Fruit fly (Drosophila melanogaster) whole organism, wandering third instar larva: ENCODE results near the gene CG42729.

ENCODE experiments used
- Abd-B ChIP-seq: fragments of >200 bp; optimal IDR thresholded peaks from 2 replicates; lab custom pipeline; 2017; ENCODE audit warnings: missing biosample characterization, missing genetic modification characterization
- CG32264 ChIP-seq: fragments of 200-800 bp; sonication (Bioruptor generic); optimal IDR thresholded peaks from 2 replicates; lab custom pipeline; 2016; ENCODE audit warnings: missing biosample characterization, missing genetic modification characterization
- CG9705 ChIP-seq: fragments of 200-800 bp; sonication (Bioruptor generic); optimal IDR thresholded peaks from 2 replicates; lab custom pipeline; 2018; ENCODE audit warnings: missing biosample characterization, mild to moderate bottlenecking, missing genetic modification characterization
- CrebA ChIP-seq: fragments of 200-800 bp; sonication (Bioruptor generic); optimal IDR thresholded peaks from 2 replicates; lab custom pipeline; 2016; ENCODE audit warnings: missing biosample characterization, mild to moderate bottlenecking, missing genetic modification characterization, borderline replicate concordance
- Dfd ChIP-seq: fragments of >200 bp; optimal IDR thresholded peaks from 2 replicates; lab custom pipeline; 2017; ENCODE audit warnings: missing biosample characterization, missing genetic modification characterization
- Dif ChIP-seq: fragments of 200-275, 200-300 bp; sonication (Bioruptor generic); optimal IDR thresholded peaks from 2 replicates; lab custom pipeline; 2018; ENCODE audit warnings: missing biosample characterization, missing genetic modification characterization; ENCODE audit not compliant: partially characterized antibody
- HLH106 ChIP-seq: fragments of 200-800 bp; optimal IDR thresholded peaks from 3 replicates; lab custom pipeline; 2019; ENCODE audit warnings: missing biosample characterization, mild to moderate bottlenecking, missing genetic modification characterization, moderate library complexity
- Hnf4 ChIP-seq: fragments of 200-800 bp; sonication (Bioruptor generic); optimal IDR thresholded peaks from 2 replicates; lab custom pipeline; 2016; ENCODE audit warnings: missing biosample characterization, mild to moderate bottlenecking, missing genetic modification characterization
- Hr78 ChIP-seq: fragments of >200 bp; optimal IDR thresholded peaks from 2 replicates; lab custom pipeline; 2017; ENCODE audit warnings: missing biosample characterization, missing genetic modification characterization
- Hr83 ChIP-seq: fragments of 200-300 bp; sonication (Bioruptor generic); optimal IDR thresholded peaks from 2 replicates; lab custom pipeline; 2016; ENCODE audit warnings: missing biosample characterization, mild to moderate bottlenecking, missing genetic modification characterization, moderate library complexity; ENCODE audit not compliant: poor library complexity, severe bottlenecking
- Mio ChIP-seq: sonication (Bioruptor generic); optimal IDR thresholded peaks from 2 replicates; lab custom pipeline; 2016; ENCODE audit warnings: missing biosample characterization, missing genetic modification characterization
- Myc ChIP-seq: fragments of >200 bp; optimal IDR thresholded peaks from 2 replicates; lab custom pipeline; 2017
- N ChIP-seq: fragments of >200 bp; optimal IDR thresholded peaks from 2 replicates; lab custom pipeline; 2018; ENCODE audit warnings: missing biosample characterization, missing external identifiers, missing genetic modification characterization
- OdsH ChIP-seq: fragments of 200-800 bp; sonication (Bioruptor generic); optimal IDR thresholded peaks from 2 replicates; lab custom pipeline; 2016; ENCODE audit warnings: missing biosample characterization, mild to moderate bottlenecking, missing genetic modification characterization
- Rel ChIP-seq, 2 experiments: fragments of 200-800 bp; sonication (Bioruptor generic) in 1 of 2; optimal IDR thresholded peaks; 2 replicates in 1 of 2; 3 replicates in 1 of 2; lab custom pipeline; 2016 to 2019; ENCODE audit warnings: mild to moderate bottlenecking in 2 of 2, missing biosample characterization in 2 of 2, missing genetic modification characterization in 2 of 2, moderate library complexity in 1 of 2
- Sp1 ChIP-seq: fragments of 200-800 bp; sonication (Bioruptor generic); optimal IDR thresholded peaks from 3 replicates; lab custom pipeline; 2019; ENCODE audit warnings: missing biosample characterization, mild to moderate bottlenecking, missing genetic modification characterization, moderate library complexity
- Vsx2 ChIP-seq: fragments of 200-300, 225-300 bp; sonication (Bioruptor generic); optimal IDR thresholded peaks from 2 replicates; lab custom pipeline; 2018; ENCODE audit warnings: missing biosample characterization, missing genetic modification characterization; ENCODE audit not compliant: partially characterized antibody
- br ChIP-seq: fragments of 200-800 bp; sonication (Bioruptor generic); optimal IDR thresholded peaks from 2 replicates; lab custom pipeline; 2016; ENCODE audit warnings: missing biosample characterization, missing genetic modification characterization
- brk ChIP-seq: fragments of 200-800 bp; sonication (Bioruptor generic); optimal IDR thresholded peaks from 2 replicates; lab custom pipeline; 2016; ENCODE audit warnings: missing biosample characterization, mild to moderate bottlenecking, missing genetic modification characterization
- dl ChIP-seq, 2 experiments: fragments of 175-275, 200-275 bp in 1 of 2; fragments of 200-275 bp in 1 of 2; sonication (Bioruptor generic); optimal IDR thresholded peaks; lab custom pipeline; 2018; ENCODE audit warnings: mild to moderate bottlenecking in 2 of 2, missing biosample characterization in 2 of 2, missing genetic modification characterization in 2 of 2, moderate library complexity in 2 of 2; ENCODE audit not compliant: partially characterized antibody in 2 of 2, insufficient read depth in 1 of 2
- dmrt93B ChIP-seq: fragments of 200-800 bp; sonication (Bioruptor generic); optimal IDR thresholded peaks from 2 replicates; lab custom pipeline; 2018; ENCODE audit warnings: missing biosample characterization, mild to moderate bottlenecking, missing genetic modification characterization
- dsf ChIP-seq: sonication (Bioruptor generic); optimal IDR thresholded peaks from 2 replicates; lab custom pipeline; 2016; ENCODE audit warnings: missing biosample characterization, missing genetic modification characterization, borderline replicate concordance
- ey ChIP-seq: fragments of 200-800 bp; sonication (Bioruptor generic); optimal IDR thresholded peaks from 2 replicates; lab custom pipeline; 2016; ENCODE audit warnings: missing biosample characterization, missing genetic modification characterization
- foxo ChIP-seq, 2 experiments: fragments of 200-800 bp; sonication (Bioruptor generic); optimal IDR thresholded peaks; 2 replicates in 1 of 2; 3 replicates in 1 of 2; lab custom pipeline; 2016 to 2017; ENCODE audit warnings: missing biosample characterization in 2 of 2, missing genetic modification characterization in 2 of 2
- fru ChIP-seq: fragments of 200-800 bp; sonication (Bioruptor generic); optimal IDR thresholded peaks from 3 replicates; lab custom pipeline; 2016; ENCODE audit warnings: missing biosample characterization, mild to moderate bottlenecking, missing genetic modification characterization
- h ChIP-seq: fragments of 200-800 bp; sonication (Bioruptor generic); optimal IDR thresholded peaks from 3 replicates; lab custom pipeline; 2016; ENCODE audit warnings: missing biosample characterization, mild to moderate bottlenecking, missing genetic modification characterization
- jim ChIP-seq: fragments of 175-275, 200-325 bp; sonication (Bioruptor generic); optimal IDR thresholded peaks from 2 replicates; lab custom pipeline; 2016; ENCODE audit warnings: missing biosample characterization, mild to moderate bottlenecking, missing genetic modification characterization
- lola ChIP-seq: fragments of >200 bp; optimal IDR thresholded peaks from 2 replicates; lab custom pipeline; 2017; ENCODE audit warnings: missing biosample characterization, missing genetic modification characterization
- pan ChIP-seq: fragments of >200 bp; optimal IDR thresholded peaks from 2 replicates; lab custom pipeline; 2017
- psq ChIP-seq: fragments of 200-800 bp; sonication (Bioruptor generic); optimal IDR thresholded peaks from 3 replicates; lab custom pipeline; 2017; ENCODE audit warnings: missing biosample characterization, mild to moderate bottlenecking, missing genetic modification characterization, moderate library complexity
- rgr ChIP-seq: fragments of 200-800 bp; sonication (Bioruptor generic); optimal IDR thresholded peaks from 3 replicates; lab custom pipeline; 2016; ENCODE audit warnings: missing biosample characterization, mild to moderate bottlenecking, missing genetic modification characterization
- sage ChIP-seq: fragments of 200-800 bp; sonication (Bioruptor generic); optimal IDR thresholded peaks from 2 replicates; lab custom pipeline; 2016; ENCODE audit warnings: missing biosample characterization, mild to moderate bottlenecking, missing genetic modification characterization
- sv ChIP-seq: fragments of 200-800 bp; sonication (Bioruptor generic); optimal IDR thresholded peaks from 3 replicates; lab custom pipeline; 2016; ENCODE audit warnings: missing biosample characterization, missing genetic modification characterization
- tai ChIP-seq: sonication (Bioruptor generic); optimal IDR thresholded peaks from 2 replicates; lab custom pipeline; 2016; ENCODE audit warnings: missing biosample characterization, missing genetic modification characterization
- usp ChIP-seq: fragments of >200 bp; optimal IDR thresholded peaks from 2 replicates; lab custom pipeline; 2017; ENCODE audit warnings: missing biosample characterization, missing genetic modification characterization
- woc ChIP-seq: sonication (Bioruptor generic); optimal IDR thresholded peaks from 2 replicates; lab custom pipeline; 2016; ENCODE audit warnings: missing biosample characterization, mild to moderate bottlenecking, missing genetic modification characterization

CG42729 gene

dm6 chr3L:15537916-15538581 lies 10.7 kb upstream of the CG42729 start:
- TF ChIP-seq ey (peak; percentile 53), psq (GFP tag; lab: Kevin White, UChicago) (peak; percentile 44), Hnf4 (GFP tag; lab: Kevin White, UChicago) (peak; percentile 14), br (GFP tag; lab: Kevin White, UChicago) (peak; percentile 24), OdsH (GFP tag; lab: Kevin White, UChicago) (peak; percentile 46), sv (peak; percentile 10), Vsx2 (no peak), fru (GFP tag; lab: Kevin White, UChicago) (peak; percentile 66), rgr (GFP tag; lab: Kevin White, UChicago) (peak; percentile 53), h (GFP tag; lab: Kevin White, UChicago) (peak; percentile 68), Mio (GFP tag; lab: Kevin White, UChicago) (no peak), Rel (GFP tag; optimal IDR thresholded peaks at IDR 0.05; lab: Kevin White, UChicago) (no peak), Rel (tag; optimal IDR thresholded peaks at IDR 0.05; lab: Kevin White, UChicago) (peak; percentile 25), Hr78 (GFP tag; lab: Kevin White, UChicago) (no peak), foxo (GFP tag; optimal IDR thresholded peaks at IDR 0.05; lab: Kevin White, UChicago) (peak in 1 of 2 experiments; percentile 56), Sp1 (GFP tag; lab: Kevin White, UChicago) (peak; percentile 24), brk (GFP tag; lab: Kevin White, UChicago) (peak; percentile 36), Myc (lab: Kevin White, UChicago) (no peak), pan (no peak)

dm6 chr3L:15536550-15536949 lies 9.2 kb upstream of the CG42729 start:
- no peak for TF ChIP-seq sv
- TF ChIP-seq brk (GFP tag; lab: Kevin White, UChicago) = no peak
- TF ChIP-seq tai = no peak
- TF ChIP-seq Sp1 (GFP tag; lab: Kevin White, UChicago) = no peak
- TF ChIP-seq foxo (GFP tag; optimal IDR thresholded peaks at IDR 0.05; lab: Kevin White, UChicago) = no peak
- no peak for TF ChIP-seq Hr83
- no peak for TF ChIP-seq Abd-B
- no peak for TF ChIP-seq jim
- no peak for TF ChIP-seq ey
- TF ChIP-seq sage (GFP tag; lab: Kevin White, UChicago) = no peak
- TF ChIP-seq dsf (GFP tag; lab: Kevin White, UChicago) = no peak
- TF ChIP-seq CrebA = no peak
- no peak for TF ChIP-seq usp (GFP tag; lab: Kevin White, UChicago)
- no peak for TF ChIP-seq N
- no peak for TF ChIP-seq HLH106 (tag; lab: Kevin White, UChicago)
- TF ChIP-seq h (GFP tag; lab: Kevin White, UChicago) = no peak
- no peak for TF ChIP-seq Dif (GFP tag; lab: Kevin White, UChicago)
- TF ChIP-seq Vsx2 = no peak
- TF ChIP-seq br (GFP tag; lab: Kevin White, UChicago) = no peak
- TF ChIP-seq CG32264 = no peak
- TF ChIP-seq, all 38 proteins: peak for 0

- no peak for TF ChIP-seq Sp1 (GFP tag; lab: Kevin White, UChicago)
- peak; percentile 44 for TF ChIP-seq N
- TF ChIP-seq Rel (GFP tag; optimal IDR thresholded peaks at IDR 0.05; lab: Kevin White, UChicago) = no peak
- TF ChIP-seq Rel (tag; optimal IDR thresholded peaks at IDR 0.05; lab: Kevin White, UChicago) = peak; percentile 77
- TF ChIP-seq lola (GFP tag; lab: Kevin White, UChicago) = no peak
- TF ChIP-seq ey = no peak
- no peak for TF ChIP-seq jim
- no peak for TF ChIP-seq brk (GFP tag; lab: Kevin White, UChicago)
- TF ChIP-seq OdsH (GFP tag; lab: Kevin White, UChicago) = no peak
- TF ChIP-seq CG32264 = no peak
- TF ChIP-seq Myc (lab: Kevin White, UChicago) = no peak
- TF ChIP-seq tai = no peak
- no peak for TF ChIP-seq Abd-B
- TF ChIP-seq dl (GFP tag; optimal IDR thresholded peaks at IDR 0.05; lab: Kevin White, UChicago; ENCODE audit: insufficient read depth in 1 of 2, partially characterized antibody in 2 of 2) = peak in 1 of 2 experiments; percentile 51
- TF ChIP-seq psq (GFP tag; lab: Kevin White, UChicago) = no peak
- TF ChIP-seq Hnf4 (GFP tag; lab: Kevin White, UChicago) = no peak
- TF ChIP-seq CG9705 (GFP tag; lab: Kevin White, UChicago) = no peak
- no peak for TF ChIP-seq dmrt93B (GFP tag; lab: Kevin White, UChicago)
- TF ChIP-seq dsf (GFP tag; lab: Kevin White, UChicago) = no peak
- TF ChIP-seq rgr (GFP tag; lab: Kevin White, UChicago) = no peak
- no peak for TF ChIP-seq sv
- TF ChIP-seq pan = no peak
- TF ChIP-seq Dfd = no peak
- TF ChIP-seq woc (GFP tag; lab: Kevin White, UChicago) = peak; percentile 20
- no peak for TF ChIP-seq Mio (GFP tag; lab: Kevin White, UChicago)
- no peak for TF ChIP-seq Hr78 (GFP tag; lab: Kevin White, UChicago)
- TF ChIP-seq Hr83 = no peak
Observed at dm6 chr3L:15535800-15536225, 8.5 kb upstream of the CG42729 start.
